Fruit fly (Drosophila melanogaster): Measurements from ENCODE around the gene CG9114.

DNA sequence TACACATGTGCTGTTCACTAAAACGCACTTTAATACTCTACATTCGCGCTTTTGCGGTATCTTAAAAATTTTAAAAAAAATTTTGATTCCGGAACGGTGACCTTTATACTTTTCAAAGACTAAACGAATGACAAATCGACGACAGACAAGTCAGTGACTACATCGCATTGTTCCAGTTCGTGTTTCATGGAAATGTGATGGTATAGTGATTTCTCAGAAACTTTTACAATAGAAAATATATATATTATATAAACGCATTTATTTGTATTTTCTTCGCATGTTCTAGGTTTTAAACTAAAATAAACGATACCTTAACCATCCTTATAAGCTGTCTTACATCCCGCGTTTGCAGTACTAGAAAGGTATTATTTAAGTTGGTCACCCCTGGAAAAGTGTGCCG, 28.0 kb upstream of the CG9114 start, which contains the start of gene Pp1-13C:
- TF ChIP-seq CG8478 (optimal IDR thresholded peaks at IDR 0.05) (no peak), CTCF (optimal IDR thresholded peaks at IDR 0.05) (no peak)
